Fruit fly (Drosophila melanogaster) whole organism, embryonic: ENCODE data around the gene CG9662.

Experiments used
- Atf3 ChIP-seq: fragments of 200-800 bp; sonication (Bioruptor generic); optimal IDR thresholded peaks from 3 replicates; lab custom pipeline; 2016; ENCODE audit warnings: missing biosample characterization, missing genetic modification characterization
- Bgb ChIP-seq: fragments of 200-800 bp; sonication (Bioruptor generic); IDR thresholded peaks from 2 replicates; pipeline ENCODE4 v1.3.6; 2022; ENCODE audit warnings: missing biosample characterization, missing genetic modification characterization; ENCODE audit not compliant: partially characterized antibody
- CG11696 ChIP-seq: fragments of 200-800 bp; sonication (Bioruptor generic); IDR thresholded peaks from 2 replicates; pipeline ENCODE4 v1.3.6; 2022; ENCODE audit warnings: missing biosample characterization, missing genetic modification characterization
- CG12104 ChIP-seq: fragments of 200-800 bp; sonication (Bioruptor generic); optimal IDR thresholded peaks from 3 replicates; lab custom pipeline; 2016; ENCODE audit warnings: missing biosample characterization, missing genetic modification characterization
- CG13287 ChIP-seq: fragments of 200-800 bp; sonication (Bioruptor generic); IDR thresholded peaks from 2 replicates; pipeline ENCODE4 v1.3.6; 2022; ENCODE audit warnings: missing biosample characterization, missing genetic modification characterization; ENCODE audit not compliant: partially characterized antibody
- CG13624 ChIP-seq: fragments of 200-800 bp; sonication (Bioruptor generic); optimal IDR thresholded peaks from 2 replicates; lab custom pipeline; 2016; ENCODE audit warnings: missing biosample characterization, missing genetic modification characterization
- CG14014 ChIP-seq: fragments of 200-800 bp; sonication (Bioruptor generic); IDR thresholded peaks from 2 replicates; pipeline ENCODE4 v1.3.6; 2022; ENCODE audit warnings: missing biosample characterization, missing genetic modification characterization
- CG15601 ChIP-seq: fragments of 200-800 bp; sonication (Bioruptor generic); optimal IDR thresholded peaks from 3 replicates; lab custom pipeline; 2019; ENCODE audit warnings: missing biosample characterization, mild to moderate bottlenecking, missing genetic modification characterization, moderate library complexity
- CG18764 ChIP-seq: fragments of 200-800 bp; sonication (Bioruptor generic); optimal IDR thresholded peaks from 3 replicates; lab custom pipeline; 2016; ENCODE audit warnings: missing biosample characterization, missing genetic modification characterization
- CG2116 ChIP-seq: fragments of 200-800 bp; sonication (Bioruptor generic); optimal IDR thresholded peaks from 3 replicates; lab custom pipeline; 2018; ENCODE audit warnings: missing biosample characterization, mild to moderate bottlenecking, missing genetic modification characterization
- CG2889 ChIP-seq: fragments of 200-800 bp; sonication (Bioruptor generic); IDR thresholded peaks from 3 replicates; pipeline ENCODE4 v1.3.6; 2022; ENCODE audit warnings: missing biosample characterization, missing genetic modification characterization
- CG3065 ChIP-seq: fragments of 200-800 bp; sonication (Bioruptor generic); optimal IDR thresholded peaks from 2 replicates; lab custom pipeline; 2016; ENCODE audit warnings: missing biosample characterization, missing genetic modification characterization
- CG31224 ChIP-seq: fragments of 200-800 bp; sonication (Bioruptor generic); IDR thresholded peaks from 2 replicates; pipeline ENCODE4 v1.3.6; 2022; ENCODE audit warnings: missing biosample characterization, missing genetic modification characterization
- CG31388 ChIP-seq: fragments of 200-800 bp; sonication (Bioruptor generic); optimal IDR thresholded peaks from 2 replicates; lab custom pipeline; 2016; ENCODE audit warnings: missing biosample characterization, missing genetic modification characterization
- CG6175 ChIP-seq: fragments of 200-800 bp; sonication (Bioruptor generic); IDR thresholded peaks from 3 replicates; pipeline ENCODE4 v1.3.6; 2022; ENCODE audit warnings: missing biosample characterization, missing genetic modification characterization
- CG7786 ChIP-seq: fragments of 200-800 bp; sonication (Bioruptor generic); optimal IDR thresholded peaks from 2 replicates; lab custom pipeline; 2016; ENCODE audit warnings: missing biosample characterization, missing genetic modification characterization
- CG7963 ChIP-seq: fragments of 200-800 bp; sonication (Bioruptor generic); IDR thresholded peaks from 3 replicates; pipeline ENCODE4 v1.3.6; 2022; ENCODE audit warnings: missing biosample characterization, missing genetic modification characterization; ENCODE audit not compliant: partially characterized antibody
- CG7987 ChIP-seq: fragments of 200-800 bp; sonication (Bioruptor generic); optimal IDR thresholded peaks from 2 replicates; lab custom pipeline; 2018; ENCODE audit warnings: missing biosample characterization, mild to moderate bottlenecking, missing genetic modification characterization, moderate library complexity
- CG8944 ChIP-seq: fragments of 200-800 bp; sonication (Bioruptor generic); optimal IDR thresholded peaks from 3 replicates; lab custom pipeline; 2016; ENCODE audit warnings: missing biosample characterization, missing genetic modification characterization
- CkIIα-i1 ChIP-seq: fragments of 200-800 bp; sonication (Bioruptor generic); IDR thresholded peaks from 2 replicates; pipeline ENCODE4 v1.3.6; 2022; ENCODE audit warnings: missing biosample characterization, missing genetic modification characterization
- Dbx ChIP-seq: fragments of 200-800 bp; sonication (Bioruptor generic); IDR thresholded peaks from 3 replicates; pipeline ENCODE4 v1.3.6; 2022; ENCODE audit warnings: missing biosample characterization, missing genetic modification characterization
- Drgx ChIP-seq: fragments of 200-800 bp; sonication (Bioruptor generic); IDR thresholded peaks from 2 replicates; pipeline ENCODE4 v1.3.6; 2022; ENCODE audit warnings: missing biosample characterization, missing genetic modification characterization
- Fer3 ChIP-seq: fragments of 200-800 bp; sonication (Bioruptor generic); optimal IDR thresholded peaks from 2 replicates; lab custom pipeline; 2018; ENCODE audit warnings: missing biosample characterization, mild to moderate bottlenecking, missing genetic modification characterization, moderate library complexity
- H2.0 ChIP-seq: fragments of 200-800 bp; sonication (Bioruptor generic); IDR thresholded peaks from 2 replicates; pipeline ENCODE4 v1.3.6; 2022; ENCODE audit warnings: missing biosample characterization, missing genetic modification characterization
- Hey ChIP-seq: fragments of 200-800 bp; sonication (Bioruptor generic); optimal IDR thresholded peaks from 3 replicates; lab custom pipeline; 2018; ENCODE audit warnings: missing biosample characterization, mild to moderate bottlenecking, missing genetic modification characterization
- Hr51 ChIP-seq, 2 experiments: fragments of 200-800 bp; sonication (Bioruptor generic); optimal IDR thresholded peaks; 2 replicates in 1 of 2; 3 replicates in 1 of 2; lab custom pipeline; 2016 to 2018; ENCODE audit warnings: missing biosample characterization in 2 of 2, missing genetic modification characterization in 2 of 2, mild to moderate bottlenecking in 1 of 2, moderate library complexity in 1 of 2
- MBD-R2 ChIP-seq: fragments of 200-800 bp; sonication (Bioruptor generic); IDR thresholded peaks from 2 replicates; pipeline ENCODE4 v1.3.6; 2022; ENCODE audit warnings: missing biosample characterization, missing genetic modification characterization
- Max ChIP-seq: fragments of 200-800 bp; sonication (Bioruptor generic); optimal IDR thresholded peaks from 2 replicates; lab custom pipeline; 2016; ENCODE audit warnings: missing biosample characterization, mild to moderate bottlenecking, missing genetic modification characterization
- Nf-YC ChIP-seq: fragments of 200-800 bp; optimal IDR thresholded peaks from 3 replicates; lab custom pipeline; 2019; ENCODE audit warnings: missing biosample characterization, mild to moderate bottlenecking, missing genetic modification characterization, moderate library complexity
- Six4 ChIP-seq: fragments of 200-800 bp; sonication (Bioruptor generic); optimal IDR thresholded peaks from 2 replicates; lab custom pipeline; 2016; ENCODE audit warnings: missing biosample characterization, missing genetic modification characterization
- Sox100B ChIP-seq: fragments of 200-800 bp; sonication (Bioruptor generic); optimal IDR thresholded peaks from 3 replicates; lab custom pipeline; 2018; ENCODE audit warnings: missing biosample characterization, mild to moderate bottlenecking, missing genetic modification characterization
- Ssrp ChIP-seq: fragments of 200-800 bp; sonication (Bioruptor generic); optimal IDR thresholded peaks from 2 replicates; lab custom pipeline; 2018; ENCODE audit warnings: missing biosample characterization, mild to moderate bottlenecking, missing genetic modification characterization, moderate library complexity
- bigmax ChIP-seq: fragments of 200-800 bp; sonication (Bioruptor generic); optimal IDR thresholded peaks from 2 replicates; lab custom pipeline; 2018; ENCODE audit warnings: missing biosample characterization, mild to moderate bottlenecking, missing genetic modification characterization
- bowl ChIP-seq: fragments of 200-800 bp; sonication (Bioruptor generic); IDR thresholded peaks from 2 replicates; pipeline ENCODE4 v1.3.6; 2022; ENCODE audit warnings: missing biosample characterization, missing genetic modification characterization
- btn ChIP-seq: fragments of 200-800 bp; sonication (Bioruptor generic); optimal IDR thresholded peaks from 2 replicates; lab custom pipeline; 2016; ENCODE audit warnings: missing biosample characterization, missing genetic modification characterization
- corto ChIP-seq: fragments of 200-800 bp; sonication (Bioruptor generic); optimal IDR thresholded peaks from 2 replicates; lab custom pipeline; 2016; ENCODE audit warnings: missing biosample characterization, mild to moderate bottlenecking, missing genetic modification characterization, moderate library complexity
- emc ChIP-seq: fragments of 200-800 bp; sonication (Bioruptor generic); optimal IDR thresholded peaks from 2 replicates; lab custom pipeline; 2016; ENCODE audit warnings: missing biosample characterization, missing genetic modification characterization
- gfzf ChIP-seq: fragments of 200-800 bp; sonication (Bioruptor generic); optimal IDR thresholded peaks from 2 replicates; lab custom pipeline; 2016; ENCODE audit warnings: missing biosample characterization, mild to moderate bottlenecking, missing genetic modification characterization, moderate library complexity
- hth ChIP-seq: fragments of >200 bp; optimal IDR thresholded peaks from 2 replicates; lab custom pipeline; 2017; ENCODE audit warnings: inconsistent platforms
- lov ChIP-seq, 2 experiments: fragments of 200-800 bp in 1 of 2; fragments of >200 bp in 1 of 2; sonication (Bioruptor generic) in 1 of 2; IDR thresholded peaks in 1 of 2; optimal IDR thresholded peaks in 1 of 2; 2 replicates in 1 of 2; 3 replicates in 1 of 2; pipeline versions ENCODE4 v1.3.6 to Lab custom; 2017 to 2022; ENCODE audit warnings: missing biosample characterization in 1 of 2, missing genetic modification characterization in 1 of 2
- p53 ChIP-seq: fragments of 200-800 bp; sonication (Bioruptor generic); optimal IDR thresholded peaks from 2 replicates; lab custom pipeline; 2016; ENCODE audit warnings: missing biosample characterization, missing genetic modification characterization
- pb ChIP-seq: fragments of 200-800 bp; sonication (Bioruptor generic); optimal IDR thresholded peaks from 3 replicates; lab custom pipeline; 2016; ENCODE audit warnings: missing biosample characterization, missing genetic modification characterization
- phol ChIP-seq: fragments of 200-800 bp; sonication (Bioruptor generic); optimal IDR thresholded peaks from 3 replicates; lab custom pipeline; 2018; ENCODE audit warnings: missing biosample characterization, mild to moderate bottlenecking, missing genetic modification characterization, moderate library complexity
- prd ChIP-seq, 3 experiments: fragments of >200 bp in 2 of 3; fragments of 200-800 bp in 1 of 3; sonication (Bioruptor generic) in 1 of 3; optimal IDR thresholded peaks in 2 of 3; IDR thresholded peaks in 1 of 3; 2 replicates in 2 of 3; 3 replicates in 1 of 3; pipeline versions ENCODE4 v1.3.6 to Lab custom; 2017 to 2022; ENCODE audit warnings: missing biosample characterization in 1 of 3, missing genetic modification characterization in 1 of 3
- run ChIP-seq: fragments of 200-800 bp; sonication (Bioruptor generic); optimal IDR thresholded peaks from 3 replicates; lab custom pipeline; 2018; ENCODE audit warnings: missing biosample characterization, mild to moderate bottlenecking, missing genetic modification characterization
- scrt ChIP-seq: fragments of 200-800 bp; sonication (Bioruptor generic); optimal IDR thresholded peaks from 2 replicates; lab custom pipeline; 2018; ENCODE audit warnings: missing biosample characterization, mild to moderate bottlenecking, missing genetic modification characterization, moderate library complexity
- sisA ChIP-seq: fragments of 200-800 bp; sonication (Bioruptor generic); IDR thresholded peaks from 2 replicates; pipeline ENCODE4 v1.3.6; 2022; ENCODE audit warnings: missing biosample characterization, missing genetic modification characterization
- twi ChIP-seq: fragments of 200-800 bp; optimal IDR thresholded peaks from 2 replicates; lab custom pipeline; 2019; ENCODE audit warnings: missing biosample characterization, mild to moderate bottlenecking, missing genetic modification characterization, moderate library complexity
- unpg ChIP-seq: fragments of 200-800 bp; sonication (Bioruptor generic); optimal IDR thresholded peaks from 3 replicates; lab custom pipeline; 2018; ENCODE audit warnings: missing biosample characterization, mild to moderate bottlenecking, missing genetic modification characterization, moderate library complexity
- vfl ChIP-seq: fragments of 200-800 bp; sonication (Bioruptor generic); optimal IDR thresholded peaks from 2 replicates; lab custom pipeline; 2016; ENCODE audit warnings: missing biosample characterization, missing genetic modification characterization

CG9662 gene

DNA sequence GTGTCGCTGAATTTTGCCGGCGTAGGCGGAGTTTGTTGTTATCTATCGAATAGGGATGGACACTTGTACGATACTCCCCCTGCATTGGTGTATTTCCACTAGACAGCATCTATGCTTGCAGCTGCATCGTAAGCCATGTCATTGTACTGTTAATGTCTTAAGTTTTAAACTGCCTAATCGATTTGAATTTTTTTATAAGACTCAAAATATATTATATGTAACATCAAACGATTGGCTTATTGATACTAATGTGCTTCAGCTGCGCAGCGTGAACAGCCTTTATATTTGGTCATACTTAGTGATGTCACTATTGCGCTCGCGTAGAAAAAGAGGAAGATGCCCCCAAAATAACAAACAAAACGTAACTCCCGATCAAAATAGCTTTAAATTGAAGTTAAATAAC, at the start of gene CG9662, which contains the start of gene Ptpa (continued):
- peak; percentile 92 for TF ChIP-seq sisA
- no peak for TF ChIP-seq bowl (GFP tag; lab: Robert Waterston, UW)
- TF ChIP-seq CG2889, result peak; percentile 75; the same call in 1 of the 3 replicates
- TF ChIP-seq CG7963 (GFP tag; lab: Robert Waterston, UW), result peak; percentile 77
- peak; percentile 65 for TF ChIP-seq Six4 (GFP tag; lab: Kevin White, UChicago)
- peak; percentile 84 for TF ChIP-seq CG14014 (GFP tag; lab: Robert Waterston, UW)
- TF ChIP-seq Bgb (GFP tag; lab: Robert Waterston, UW), result peak; percentile 89
- peak; percentile 98 for TF ChIP-seq MBD-R2 (GFP tag; lab: Robert Waterston, UW)
- peak; percentile 41 for TF ChIP-seq CG31388 (GFP tag; lab: Kevin White, UChicago)
- no peak for TF ChIP-seq prd (optimal IDR thresholded peaks at IDR 0.05; lab: Kevin White, UChicago)
- peak; percentile 92 for TF ChIP-seq prd (GFP tag; IDR thresholded peaks at IDR 0.05; lab: Robert Waterston, UW)
- no peak for TF ChIP-seq Nf-YC (tag; lab: Kevin White, UChicago)
- TF ChIP-seq CG15601 (tag; lab: Kevin White, UChicago), result peak; percentile 55
- peak; percentile 91 for TF ChIP-seq CG13624 (GFP tag; lab: Kevin White, UChicago)
- peak; percentile 66 for TF ChIP-seq unpg (GFP tag; lab: Kevin White, UChicago)
- no peak for TF ChIP-seq Drgx (GFP tag; lab: Robert Waterston, UW)
- TF ChIP-seq pb (GFP tag; lab: Kevin White, UChicago), result peak; percentile 39
- peak; percentile 10 for TF ChIP-seq Hey (tag; lab: Kevin White, UChicago)
- peak; percentile 93 for TF ChIP-seq CG13287 (GFP tag; lab: Robert Waterston, UW)
- TF ChIP-seq CG2116 (GFP tag; lab: Kevin White, UChicago), result peak; percentile 61
- peak; percentile 78 for TF ChIP-seq CG8944 (GFP tag; lab: Kevin White, UChicago)
- TF ChIP-seq H2.0 (GFP tag; lab: Robert Waterston, UW), result peak; percentile 88
- TF ChIP-seq CG3065, result peak; percentile 63
- no peak for TF ChIP-seq corto (GFP tag; lab: Kevin White, UChicago)
- peak; percentile 48 for TF ChIP-seq CG12104 (GFP tag; lab: Kevin White, UChicago)
- TF ChIP-seq Atf3 (GFP tag; lab: Kevin White, UChicago), result peak; percentile 79
- TF ChIP-seq emc (GFP tag; lab: Kevin White, UChicago), result peak; percentile 55
- TF ChIP-seq CG18764 (GFP tag; lab: Kevin White, UChicago), result peak; percentile 75
- no peak for TF ChIP-seq lov (optimal IDR thresholded peaks at IDR 0.05; lab: Kevin White, UChicago)
- TF ChIP-seq lov (GFP tag; IDR thresholded peaks at IDR 0.05; lab: Robert Waterston, UW), result 0 out of 3 replicates have a peak, but pooled peaks have one; percentile 43
- peak; percentile 73 for TF ChIP-seq CG31224 (GFP tag; lab: Robert Waterston, UW)
- peak; percentile 76 for TF ChIP-seq vfl (GFP tag; lab: Kevin White, UChicago)
- TF ChIP-seq run, result no peak
- peak; percentile 41 for TF ChIP-seq btn
- peak; percentile 39 for TF ChIP-seq scrt
- TF ChIP-seq CkIIα-i1 (GFP tag; lab: Robert Waterston, UW), result no peak
- TF ChIP-seq hth (lab: Kevin White, UChicago), result no peak
- peak; percentile 57; the same call in 1 of the 3 replicates for TF ChIP-seq CG6175 (GFP tag; lab: Robert Waterston, UW)
- TF ChIP-seq Fer3 (tag; lab: Kevin White, UChicago), result peak; percentile 65
- no peak for TF ChIP-seq Sox100B (GFP tag; lab: Kevin White, UChicago)
- TF ChIP-seq Max (GFP tag; lab: Kevin White, UChicago), result peak; percentile 77
- TF ChIP-seq gfzf, result peak; percentile 59
- peak; percentile 70 for TF ChIP-seq p53
- TF ChIP-seq bigmax (GFP tag; lab: Kevin White, UChicago), result no peak
- TF ChIP-seq phol (tag; lab: Kevin White, UChicago), result peak; percentile 91
- no peak for TF ChIP-seq CG7987
- peak; percentile 79 for TF ChIP-seq Ssrp (tag; lab: Kevin White, UChicago)
- TF ChIP-seq Dbx, result peak; percentile 93
- no peak for TF ChIP-seq CG11696 (GFP tag; lab: Robert Waterston, UW)
- peak; percentile 66 to 80 for TF ChIP-seq Hr51 (GFP tag; optimal IDR thresholded peaks at IDR 0.05; lab: Kevin White, UChicago)
- TF ChIP-seq CG7786 (GFP tag; lab: Kevin White, UChicago), result peak; percentile 82
- TF ChIP-seq twi, result no peak
